Fruit fly (Drosophila melanogaster) whole organism, embryonic: Measurements from ENCODE around the gene snk.

Experiments
- CG10543 ChIP-seq: fragments of 200-800 bp; sonication (Bioruptor generic); optimal IDR thresholded peaks from 3 replicates; lab custom pipeline; 2017; ENCODE audit warnings: missing biosample characterization, mild to moderate bottlenecking, missing genetic modification characterization, moderate library complexity
- CG12299 ChIP-seq: fragments of 200-800 bp; sonication (Bioruptor generic); optimal IDR thresholded peaks from 2 replicates; lab custom pipeline; 2018; ENCODE audit warnings: missing biosample characterization, mild to moderate bottlenecking, missing genetic modification characterization
- CG15073 ChIP-seq: fragments of 200-800 bp; sonication (Bioruptor generic); optimal IDR thresholded peaks from 2 replicates; lab custom pipeline; 2016; ENCODE audit warnings: missing biosample characterization, missing genetic modification characterization
- CG15479 ChIP-seq: fragments of 200-800 bp; sonication (Bioruptor generic); optimal IDR thresholded peaks from 3 replicates; lab custom pipeline; 2019; ENCODE audit warnings: missing biosample characterization, mild to moderate bottlenecking, missing genetic modification characterization, moderate library complexity
- CG18619 ChIP-seq: fragments of 200-800 bp; sonication (Bioruptor generic); optimal IDR thresholded peaks from 3 replicates; lab custom pipeline; 2017; ENCODE audit warnings: missing biosample characterization, mild to moderate bottlenecking, missing genetic modification characterization
- CG32532 ChIP-seq: fragments of 200-800 bp; sonication (Bioruptor generic); IDR thresholded peaks from 2 replicates; pipeline ENCODE4 v1.3.6; 2022; ENCODE audit warnings: missing biosample characterization, missing genetic modification characterization
- CG34376 ChIP-seq: fragments of 200-800 bp; sonication (Bioruptor generic); optimal IDR thresholded peaks from 2 replicates; lab custom pipeline; 2018; ENCODE audit warnings: missing biosample characterization, mild to moderate bottlenecking, missing genetic modification characterization
- CG43689 ChIP-seq: fragments of 200-800 bp; sonication (Bioruptor generic); IDR thresholded peaks from 2 replicates; pipeline ENCODE4 v1.3.6; 2022; ENCODE audit warnings: missing biosample characterization, missing genetic modification characterization
- CG6175 ChIP-seq: fragments of 200-800 bp; sonication (Bioruptor generic); IDR thresholded peaks from 3 replicates; pipeline ENCODE4 v1.3.6; 2022; ENCODE audit warnings: missing biosample characterization, missing genetic modification characterization
- CG6254 ChIP-seq: fragments of 200-800 bp; sonication (Bioruptor generic); optimal IDR thresholded peaks from 3 replicates; lab custom pipeline; 2017; ENCODE audit warnings: mild to moderate bottlenecking, missing biosample characterization, missing genetic modification reagents, missing genetic modification characterization
- CG7928 ChIP-seq: fragments of 200-800 bp; sonication (Bioruptor generic); optimal IDR thresholded peaks from 2 replicates; lab custom pipeline; 2017; ENCODE audit warnings: missing biosample characterization, mild to moderate bottlenecking, missing genetic modification characterization
- CG7987 ChIP-seq: fragments of 200-800 bp; sonication (Bioruptor generic); optimal IDR thresholded peaks from 2 replicates; lab custom pipeline; 2018; ENCODE audit warnings: missing biosample characterization, mild to moderate bottlenecking, missing genetic modification characterization, moderate library complexity
- CG8478 ChIP-seq: fragments of >200 bp; optimal IDR thresholded peaks from 2 replicates; lab custom pipeline; 2018
- Dbx ChIP-seq: fragments of 200-800 bp; sonication (Bioruptor generic); IDR thresholded peaks from 3 replicates; pipeline ENCODE4 v1.3.6; 2022; ENCODE audit warnings: missing biosample characterization, missing genetic modification characterization
- Dref ChIP-seq: fragments of 200-800 bp; sonication (Bioruptor generic); IDR thresholded peaks from 2 replicates; pipeline ENCODE4 v1.3.6; 2022; ENCODE audit warnings: missing biosample characterization, missing genetic modification characterization
- Drgx ChIP-seq: fragments of 200-800 bp; sonication (Bioruptor generic); IDR thresholded peaks from 2 replicates; pipeline ENCODE4 v1.3.6; 2022; ENCODE audit warnings: missing biosample characterization, missing genetic modification characterization
- Fer1 ChIP-seq: fragments of 200-800 bp; sonication (Bioruptor generic); optimal IDR thresholded peaks from 2 replicates; lab custom pipeline; 2017; ENCODE audit warnings: missing biosample characterization, mild to moderate bottlenecking, missing genetic modification characterization
- GATAe ChIP-seq: fragments of 200-800 bp; sonication (Bioruptor generic); conservative IDR thresholded peaks from 2 replicates; pipeline ENCODE4 v1.3.6; 2022; ENCODE audit warnings: missing biosample characterization, missing genetic modification characterization
- H15 ChIP-seq: fragments of 200-800 bp; sonication (Bioruptor generic); IDR thresholded peaks from 3 replicates; pipeline ENCODE4 v1.3.6; 2022; ENCODE audit warnings: missing biosample characterization, missing genetic modification characterization
- Hand ChIP-seq: fragments of 200-800 bp; sonication (Bioruptor generic); optimal IDR thresholded peaks from 2 replicates; lab custom pipeline; 2017; ENCODE audit warnings: mild to moderate bottlenecking, missing biosample characterization, missing genetic modification reagents, missing genetic modification characterization
- Hey ChIP-seq: fragments of 200-800 bp; sonication (Bioruptor generic); optimal IDR thresholded peaks from 3 replicates; lab custom pipeline; 2018; ENCODE audit warnings: missing biosample characterization, mild to moderate bottlenecking, missing genetic modification characterization
- HmgZ ChIP-seq: fragments of 200-800 bp; sonication (Bioruptor generic); optimal IDR thresholded peaks from 2 replicates; lab custom pipeline; 2018; ENCODE audit warnings: missing biosample characterization, mild to moderate bottlenecking, missing genetic modification characterization
- Med ChIP-seq: fragments of 200-800 bp; sonication (Bioruptor generic); peaks from one replicate; lab custom pipeline; 2016; ENCODE audit warnings: missing biosample characterization, missing genetic modification characterization, mild to moderate bottlenecking, inconsistent platforms, moderate library complexity
- Pdp1 ChIP-seq, 2 experiments: fragments of 200-800 bp; sonication (Bioruptor generic); optimal IDR thresholded peaks; 3 replicates each; lab custom pipeline; 2016; ENCODE audit warnings: missing biosample characterization in 2 of 2, missing genetic modification characterization in 2 of 2, mild to moderate bottlenecking in 1 of 2, moderate library complexity in 1 of 2
- chinmo ChIP-seq: fragments of 200-800 bp; sonication (Bioruptor generic); IDR thresholded peaks from 4 replicates; pipeline ENCODE4 v1.3.6; 2022; ENCODE audit warnings: missing biosample characterization, missing genetic modification characterization; ENCODE audit not compliant: partially characterized antibody
- crol ChIP-seq: fragments of 200-800 bp; sonication (Bioruptor generic); IDR thresholded peaks from 2 replicates; pipeline ENCODE4 v1.3.6; 2022; ENCODE audit warnings: missing biosample characterization, missing genetic modification characterization
- dati ChIP-seq: fragments of 200-800 bp; sonication (Bioruptor generic); IDR thresholded peaks from 2 replicates; pipeline ENCODE4 v1.3.6; 2022; ENCODE audit warnings: missing biosample characterization, missing genetic modification characterization
- emc ChIP-seq: fragments of 200-800 bp; sonication (Bioruptor generic); optimal IDR thresholded peaks from 2 replicates; lab custom pipeline; 2016; ENCODE audit warnings: missing biosample characterization, missing genetic modification characterization
- exex ChIP-seq: fragments of 200-800 bp; sonication (Bioruptor generic); optimal IDR thresholded peaks from 4 replicates; lab custom pipeline; 2018; ENCODE audit warnings: missing biosample characterization, mild to moderate bottlenecking, missing genetic modification characterization, moderate library complexity
- ftz-f1 ChIP-seq: fragments of 200-800 bp; sonication (Bioruptor generic); optimal IDR thresholded peaks from 2 replicates; lab custom pipeline; 2016; ENCODE audit warnings: missing biosample characterization, missing genetic modification characterization
- grn ChIP-seq: fragments of 200-800 bp; sonication (Bioruptor generic); optimal IDR thresholded peaks from 3 replicates; lab custom pipeline; 2017; ENCODE audit warnings: missing biosample characterization, missing genetic modification characterization
- gro ChIP-seq: fragments of 200-800 bp; sonication (Bioruptor generic); optimal IDR thresholded peaks from 2 replicates; lab custom pipeline; 2016; ENCODE audit warnings: missing biosample characterization, missing genetic modification characterization
- hkb ChIP-seq, 2 experiments: fragments of 200-800 bp in 1 of 2; fragments of >200 bp in 1 of 2; sonication (Bioruptor generic) in 1 of 2; IDR thresholded peaks in 1 of 2; optimal IDR thresholded peaks in 1 of 2; 2 replicates each; pipeline versions ENCODE4 v1.3.6 to Lab custom; 2017 to 2022; ENCODE audit warnings: missing biosample characterization in 1 of 2, missing genetic modification characterization in 1 of 2
- mirr ChIP-seq: fragments of 200-800 bp; sonication (Bioruptor generic); optimal IDR thresholded peaks from 3 replicates; lab custom pipeline; 2018; ENCODE audit warnings: missing biosample characterization, mild to moderate bottlenecking, missing genetic modification characterization
- nerfin-2 ChIP-seq: fragments of 200-800 bp; sonication (Bioruptor generic); IDR thresholded peaks from 2 replicates; pipeline ENCODE4 v1.3.6; 2022; ENCODE audit warnings: missing biosample characterization, missing genetic modification characterization; ENCODE audit not compliant: partially characterized antibody
- oc ChIP-seq: fragments of 200-800 bp; sonication (Bioruptor generic); optimal IDR thresholded peaks from 2 replicates; lab custom pipeline; 2018; ENCODE audit warnings: missing biosample characterization, mild to moderate bottlenecking, missing genetic modification characterization, moderate library complexity
- otp ChIP-seq: fragments of 200-800 bp; sonication (Bioruptor generic); IDR thresholded peaks from 3 replicates; pipeline ENCODE4, ENCODE4 v1.3.6; 2022; ENCODE audit warnings: missing biosample characterization, missing genetic modification characterization
- pfk ChIP-seq: fragments of 200-800 bp; sonication (Bioruptor generic); optimal IDR thresholded peaks from 2 replicates; lab custom pipeline; 2018; ENCODE audit warnings: missing biosample characterization, mild to moderate bottlenecking, missing genetic modification characterization, moderate library complexity
- pros ChIP-seq: fragments of 200-800 bp; sonication (Bioruptor generic); optimal IDR thresholded peaks from 3 replicates; lab custom pipeline; 2019; ENCODE audit warnings: missing biosample characterization, mild to moderate bottlenecking, missing genetic modification characterization, moderate library complexity
- rib ChIP-seq: fragments of 200-800 bp; sonication (Bioruptor generic); IDR thresholded peaks from 2 replicates; pipeline ENCODE4 v1.3.6; 2022; ENCODE audit warnings: missing biosample characterization, missing genetic modification characterization
- run ChIP-seq: fragments of 200-800 bp; sonication (Bioruptor generic); optimal IDR thresholded peaks from 3 replicates; lab custom pipeline; 2018; ENCODE audit warnings: missing biosample characterization, mild to moderate bottlenecking, missing genetic modification characterization
- slbo ChIP-seq: fragments of 200-800 bp; sonication (Bioruptor generic); IDR thresholded peaks from 2 replicates; pipeline ENCODE4 v1.3.6; 2022; ENCODE audit warnings: missing biosample characterization, missing genetic modification characterization
- sug ChIP-seq: fragments of 200-800 bp; optimal IDR thresholded peaks from 2 replicates; lab custom pipeline; 2019; ENCODE audit warnings: missing biosample characterization, mild to moderate bottlenecking, missing genetic modification characterization, moderate library complexity
- tap ChIP-seq: fragments of 200-800 bp; optimal IDR thresholded peaks from 3 replicates; lab custom pipeline; 2019; ENCODE audit warnings: missing biosample characterization, mild to moderate bottlenecking, missing genetic modification characterization, moderate library complexity

The snk gene

DNA sequence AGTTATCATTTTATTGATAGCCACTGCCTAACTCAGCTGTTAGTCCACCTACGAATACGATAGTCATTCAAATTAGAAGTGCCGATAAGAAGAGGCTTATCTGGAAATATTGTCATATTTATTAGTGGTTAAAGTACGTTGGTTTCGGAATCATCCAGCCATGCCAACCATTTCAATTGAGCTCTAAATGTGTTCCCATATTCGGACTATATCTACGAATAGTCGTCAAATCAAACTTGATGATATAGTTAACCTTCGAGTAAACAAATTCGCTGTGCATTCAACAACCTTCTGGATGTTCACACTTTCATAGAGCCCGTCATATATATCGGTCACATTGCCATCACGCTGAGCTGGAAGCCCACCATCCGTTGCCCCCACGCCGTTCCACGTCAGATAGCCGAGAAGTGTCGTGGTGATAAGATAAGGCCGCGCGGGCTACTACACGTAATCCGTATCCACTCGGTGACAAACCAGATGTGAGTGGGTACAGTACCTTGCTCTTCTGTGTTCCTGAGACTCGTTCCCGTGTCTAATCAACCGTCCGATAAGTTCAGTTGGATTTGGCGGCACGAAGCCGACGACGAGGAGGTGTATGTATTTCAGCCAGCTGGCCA is 24.2 kb downstream of the snk start:
- no peak for TF ChIP-seq Fer1 (GFP tag; lab: Kevin White, UChicago)
- TF ChIP-seq CG15479 = peak; percentile 35
- peak; percentile 90 for TF ChIP-seq exex (tag; lab: Kevin White, UChicago)
- peak; percentile 55 for TF ChIP-seq run (tag; lab: Kevin White, UChicago)
- TF ChIP-seq otp (GFP tag; lab: Robert Waterston, UW) = no peak
- TF ChIP-seq rib = 0 out of 2 replicates have a peak, but pooled peaks have one; percentile 10
- no peak for TF ChIP-seq tap (tag; lab: Kevin White, UChicago)
- TF ChIP-seq hkb (optimal IDR thresholded peaks at IDR 0.05; lab: Kevin White, UChicago) = no peak
- TF ChIP-seq hkb (GFP tag; IDR thresholded peaks at IDR 0.05; lab: Robert Waterston, UW) = 0 out of 2 replicates have a peak, but pooled peaks have one; percentile 24
- 0 out of 2 replicates have a peak, but pooled peaks have one; percentile 12 for TF ChIP-seq slbo (GFP tag; lab: Robert Waterston, UW)
- peak in 1 of 2 experiments; percentile 74 for TF ChIP-seq Pdp1 (GFP tag; optimal IDR thresholded peaks at IDR 0.05; lab: Kevin White, UChicago)
- TF ChIP-seq CG7928 (GFP tag; lab: Kevin White, UChicago) = no peak
- peak; percentile 1 for TF ChIP-seq Hand
- peak; percentile 21; the same call in 1 of the 2 replicates for TF ChIP-seq crol (GFP tag; lab: Robert Waterston, UW)
- peak; percentile 77 for TF ChIP-seq GATAe (GFP tag; lab: Robert Waterston, UW)
- peak; percentile 66 for TF ChIP-seq CG34376 (GFP tag; lab: Kevin White, UChicago)
- TF ChIP-seq H15 (GFP tag; lab: Robert Waterston, UW) = no peak
- peak; percentile 7 for TF ChIP-seq ftz-f1
- peak; percentile 94 for TF ChIP-seq sug (tag; lab: Kevin White, UChicago)
- peak; percentile 11 for TF ChIP-seq Med (GFP tag; lab: Kevin White, UChicago)
- no peak for TF ChIP-seq emc (GFP tag; lab: Kevin White, UChicago)
- TF ChIP-seq CG18619 = no peak
- 0 out of 2 replicates have a peak, but pooled peaks have one; percentile 8 for TF ChIP-seq CG32532 (GFP tag; lab: Robert Waterston, UW)
- TF ChIP-seq CG7987 = peak; percentile 20
- no peak for TF ChIP-seq oc (tag; lab: Kevin White, UChicago)
- TF ChIP-seq gro (GFP tag; lab: Kevin White, UChicago) = peak; percentile 1
- TF ChIP-seq nerfin-2 (GFP tag; lab: Robert Waterston, UW) = no peak
- TF ChIP-seq Hey (tag; lab: Kevin White, UChicago) = peak; percentile 4
- peak; percentile 69 for TF ChIP-seq CG10543 (GFP tag; lab: Kevin White, UChicago)
- peak; percentile 86 for TF ChIP-seq mirr (GFP tag; lab: Kevin White, UChicago)
- peak; percentile 1 for TF ChIP-seq pfk
- TF ChIP-seq grn (GFP tag; lab: Kevin White, UChicago) = peak; percentile 78
- 0 out of 3 replicates have a peak, but pooled peaks have one; percentile 43 for TF ChIP-seq Dbx
- TF ChIP-seq HmgZ (tag; lab: Kevin White, UChicago) = peak; percentile 28
- no peak for TF ChIP-seq dati (GFP tag; lab: Robert Waterston, UW)
- TF ChIP-seq chinmo (GFP tag; lab: Robert Waterston, UW) = peak; percentile 60; the same call in 1 of the 4 replicates
- no peak for TF ChIP-seq Dref (GFP tag; lab: Robert Waterston, UW)
- TF ChIP-seq CG6254 (GFP tag; lab: Kevin White, UChicago) = peak; percentile 42
- no peak for TF ChIP-seq Drgx (GFP tag; lab: Robert Waterston, UW)
- no peak for TF ChIP-seq CG12299 (tag; lab: Kevin White, UChicago)
- TF ChIP-seq CG43689 = no peak
- peak; percentile 67; the same call in 2 of the 3 replicates for TF ChIP-seq CG6175 (GFP tag; lab: Robert Waterston, UW)
- TF ChIP-seq CG15073 (GFP tag; lab: Kevin White, UChicago) = no peak
- peak; percentile 40 for TF ChIP-seq pros
- no peak for TF ChIP-seq CG8478
